Fruit fly (Drosophila melanogaster) whole organism, embryonic: ENCODE results near the gene sti.

Experiments used
- CG10979 ChIP-seq: fragments of 200-800 bp; sonication (Bioruptor generic); optimal IDR thresholded peaks from 2 replicates; lab custom pipeline; 2018; ENCODE audit warnings: missing biosample characterization, mild to moderate bottlenecking, missing genetic modification characterization, moderate library complexity
- CG11085 ChIP-seq: fragments of 200-800 bp; sonication (Bioruptor generic); IDR thresholded peaks from 2 replicates; pipeline ENCODE4 v1.3.6; 2022; ENCODE audit warnings: missing biosample characterization, missing genetic modification characterization
- CG12219 ChIP-seq: fragments of 200-800 bp; sonication (Bioruptor generic); optimal IDR thresholded peaks from 3 replicates; lab custom pipeline; 2018; ENCODE audit warnings: missing biosample characterization, mild to moderate bottlenecking, missing genetic modification characterization
- CG12236 ChIP-seq: fragments of 200-800 bp; sonication (Bioruptor generic); optimal IDR thresholded peaks from 2 replicates; lab custom pipeline; 2016; ENCODE audit warnings: missing biosample characterization, missing genetic modification characterization
- CG12659 ChIP-seq: fragments of 200-800 bp; sonication (Bioruptor generic); optimal IDR thresholded peaks from 3 replicates; lab custom pipeline; 2017; ENCODE audit warnings: mild to moderate bottlenecking, missing biosample characterization, missing genetic modification reagents, missing genetic modification characterization
- CG14050 ChIP-seq: fragments of 200-800 bp; sonication (Bioruptor generic); IDR thresholded peaks from 3 replicates; pipeline ENCODE4 v1.3.6; 2022; ENCODE audit warnings: missing biosample characterization, missing genetic modification characterization
- CG15479 ChIP-seq: fragments of 200-800 bp; sonication (Bioruptor generic); optimal IDR thresholded peaks from 3 replicates; lab custom pipeline; 2019; ENCODE audit warnings: missing biosample characterization, mild to moderate bottlenecking, missing genetic modification characterization, moderate library complexity
- CG17186 ChIP-seq: fragments of 200-800 bp; sonication (Bioruptor generic); optimal IDR thresholded peaks from 3 replicates; lab custom pipeline; 2017; ENCODE audit warnings: missing biosample characterization, missing genetic modification reagents, missing genetic modification characterization
- CG17361 ChIP-seq: fragments of 200-800 bp; sonication (Bioruptor generic); IDR thresholded peaks from 3 replicates; pipeline ENCODE4 v1.3.6; 2022; ENCODE audit warnings: missing biosample characterization, missing genetic modification characterization
- CG2889 ChIP-seq: fragments of 200-800 bp; sonication (Bioruptor generic); IDR thresholded peaks from 3 replicates; pipeline ENCODE4 v1.3.6; 2022; ENCODE audit warnings: missing biosample characterization, missing genetic modification characterization
- CG31365 ChIP-seq: fragments of 200-800 bp; sonication (Bioruptor generic); optimal IDR thresholded peaks from 2 replicates; lab custom pipeline; 2018; ENCODE audit warnings: missing biosample characterization, mild to moderate bottlenecking, missing genetic modification characterization
- CG31388 ChIP-seq: fragments of 200-800 bp; sonication (Bioruptor generic); optimal IDR thresholded peaks from 2 replicates; lab custom pipeline; 2016; ENCODE audit warnings: missing biosample characterization, missing genetic modification characterization
- CG3838 ChIP-seq: fragments of 200-800 bp; sonication (Bioruptor generic); optimal IDR thresholded peaks from 3 replicates; lab custom pipeline; 2016; ENCODE audit warnings: missing biosample characterization, missing genetic modification characterization
- CG4424 ChIP-seq: fragments of 200-800 bp; sonication (Bioruptor generic); optimal IDR thresholded peaks from 3 replicates; lab custom pipeline; 2016; ENCODE audit warnings: missing biosample characterization, missing genetic modification characterization
- CG8089 ChIP-seq: fragments of 200-800 bp; sonication (Bioruptor generic); optimal IDR thresholded peaks from 3 replicates; lab custom pipeline; 2016; ENCODE audit warnings: missing biosample characterization, missing genetic modification characterization
- CG9797 ChIP-seq: fragments of 200-800 bp; sonication (Bioruptor generic); optimal IDR thresholded peaks from 3 replicates; lab custom pipeline; 2018; ENCODE audit warnings: missing biosample characterization, mild to moderate bottlenecking, missing genetic modification characterization
- Deaf1 ChIP-seq: fragments of 200-800 bp; optimal IDR thresholded peaks from 3 replicates; lab custom pipeline; 2019; ENCODE audit warnings: missing biosample characterization, mild to moderate bottlenecking, missing genetic modification characterization, moderate library complexity
- Dp ChIP-seq: fragments of 200-800 bp; sonication (Bioruptor generic); optimal IDR thresholded peaks from 2 replicates; lab custom pipeline; 2018; ENCODE audit warnings: missing biosample characterization, mild to moderate bottlenecking, missing genetic modification characterization, moderate library complexity
- Fer2 ChIP-seq: fragments of 200-800 bp; sonication (Bioruptor generic); optimal IDR thresholded peaks from 2 replicates; lab custom pipeline; 2018; ENCODE audit warnings: missing biosample characterization, mild to moderate bottlenecking, missing genetic modification characterization, moderate library complexity
- Fer3 ChIP-seq: fragments of 200-800 bp; sonication (Bioruptor generic); optimal IDR thresholded peaks from 2 replicates; lab custom pipeline; 2018; ENCODE audit warnings: missing biosample characterization, mild to moderate bottlenecking, missing genetic modification characterization, moderate library complexity
- HLH3B ChIP-seq: fragments of 200-800 bp; sonication (Bioruptor generic); IDR thresholded peaks from 2 replicates; pipeline ENCODE4 v1.3.6; 2022; ENCODE audit warnings: missing biosample characterization, missing genetic modification characterization
- Meics ChIP-seq: fragments of 200-800 bp; sonication (Bioruptor generic); optimal IDR thresholded peaks from 2 replicates; lab custom pipeline; 2017; ENCODE audit warnings: missing biosample characterization, mild to moderate bottlenecking, missing genetic modification characterization
- Myb ChIP-seq: fragments of 200-800 bp; sonication (Bioruptor generic); optimal IDR thresholded peaks from 2 replicates; lab custom pipeline; 2016; ENCODE audit warnings: missing biosample characterization, missing genetic modification characterization
- NC2α ChIP-seq: fragments of 200-800 bp; sonication (Bioruptor generic); optimal IDR thresholded peaks from 2 replicates; lab custom pipeline; 2016; ENCODE audit warnings: missing biosample characterization, missing genetic modification characterization
- Optix ChIP-seq: fragments of 200-800 bp; sonication (Bioruptor generic); IDR thresholded peaks from 3 replicates; pipeline ENCODE4 v1.3.6; 2022; ENCODE audit warnings: missing biosample characterization, missing genetic modification characterization
- Ravus ChIP-seq: fragments of 200-800 bp; sonication (Bioruptor generic); IDR thresholded peaks from 2 replicates; pipeline ENCODE4 v1.3.6; 2022; ENCODE audit warnings: missing biosample characterization, missing genetic modification characterization
- Scr ChIP-seq: fragments of 200-800 bp; sonication (Bioruptor generic); IDR thresholded peaks from 2 replicates; pipeline ENCODE4 v1.3.6; 2022; ENCODE audit warnings: missing biosample characterization, missing genetic modification characterization; ENCODE audit not compliant: partially characterized antibody
- Side ChIP-seq: fragments of 200-800 bp; sonication (Bioruptor generic); optimal IDR thresholded peaks from 2 replicates; lab custom pipeline; 2016; ENCODE audit warnings: missing biosample characterization, missing genetic modification characterization
- Taf1 ChIP-seq: fragments of 200-800 bp; sonication (Bioruptor generic); IDR thresholded peaks from 2 replicates; pipeline ENCODE4 v1.3.6; 2022; ENCODE audit warnings: missing biosample characterization, missing genetic modification characterization
- Xbp1 ChIP-seq: fragments of 200-800 bp; sonication (Bioruptor generic); optimal IDR thresholded peaks from 3 replicates; lab custom pipeline; 2016; ENCODE audit warnings: missing biosample characterization, mild to moderate bottlenecking, missing genetic modification characterization
- YL-1 ChIP-seq: fragments of 200-800 bp; sonication (Bioruptor generic); optimal IDR thresholded peaks from 3 replicates; lab custom pipeline; 2017; ENCODE audit warnings: missing biosample characterization, mild to moderate bottlenecking, missing genetic modification characterization
- cato ChIP-seq: fragments of 200-800 bp; sonication (Bioruptor generic); optimal IDR thresholded peaks from 2 replicates; lab custom pipeline; 2016; ENCODE audit warnings: missing biosample characterization, missing genetic modification characterization, borderline replicate concordance
- caup ChIP-seq: fragments of 200-800 bp; sonication (Bioruptor generic); optimal IDR thresholded peaks from 3 replicates; lab custom pipeline; 2017; ENCODE audit warnings: missing biosample characterization, mild to moderate bottlenecking, missing genetic modification characterization, moderate library complexity; ENCODE audit not compliant: severe bottlenecking
- cg ChIP-seq: fragments of 200-800 bp; sonication (Bioruptor generic); optimal IDR thresholded peaks from 3 replicates; lab custom pipeline; 2019; ENCODE audit warnings: missing biosample characterization, mild to moderate bottlenecking, missing genetic modification characterization, moderate library complexity
- dati ChIP-seq: fragments of 200-800 bp; sonication (Bioruptor generic); IDR thresholded peaks from 2 replicates; pipeline ENCODE4 v1.3.6; 2022; ENCODE audit warnings: missing biosample characterization, missing genetic modification characterization
- ewg ChIP-seq: fragments of 200-800 bp; sonication (Bioruptor generic); optimal IDR thresholded peaks from 3 replicates; lab custom pipeline; 2017; ENCODE audit warnings: mild to moderate bottlenecking, missing biosample characterization, missing genetic modification reagents, missing genetic modification characterization
- fu2 ChIP-seq: fragments of 200-800 bp; sonication (Bioruptor generic); optimal IDR thresholded peaks from 2 replicates; lab custom pipeline; 2016; ENCODE audit warnings: missing biosample characterization, missing genetic modification characterization
- hbn ChIP-seq: fragments of 200-800 bp; sonication (Bioruptor generic); IDR thresholded peaks from 2 replicates; pipeline ENCODE4 v1.3.6; 2022; ENCODE audit warnings: missing biosample characterization, missing genetic modification characterization; ENCODE audit not compliant: partially characterized antibody
- hkb ChIP-seq, 2 experiments: fragments of 200-800 bp in 1 of 2; fragments of >200 bp in 1 of 2; sonication (Bioruptor generic) in 1 of 2; IDR thresholded peaks in 1 of 2; optimal IDR thresholded peaks in 1 of 2; 2 replicates each; pipeline versions ENCODE4 v1.3.6 to Lab custom; 2017 to 2022; ENCODE audit warnings: missing biosample characterization in 1 of 2, missing genetic modification characterization in 1 of 2
- lov ChIP-seq, 2 experiments: fragments of 200-800 bp in 1 of 2; fragments of >200 bp in 1 of 2; sonication (Bioruptor generic) in 1 of 2; IDR thresholded peaks in 1 of 2; optimal IDR thresholded peaks in 1 of 2; 2 replicates in 1 of 2; 3 replicates in 1 of 2; pipeline versions ENCODE4 v1.3.6 to Lab custom; 2017 to 2022; ENCODE audit warnings: missing biosample characterization in 1 of 2, missing genetic modification characterization in 1 of 2
- row ChIP-seq: fragments of 200-800 bp; sonication (Bioruptor generic); IDR thresholded peaks from 3 replicates; pipeline ENCODE4 v1.3.6; 2022; ENCODE audit warnings: missing biosample characterization, missing genetic modification characterization
- run ChIP-seq: fragments of 200-800 bp; sonication (Bioruptor generic); optimal IDR thresholded peaks from 3 replicates; lab custom pipeline; 2018; ENCODE audit warnings: missing biosample characterization, mild to moderate bottlenecking, missing genetic modification characterization
- sr ChIP-seq: fragments of 200-800 bp; sonication (Bioruptor generic); IDR thresholded peaks from 3 replicates; pipeline ENCODE4 v1.3.6; 2022; ENCODE audit warnings: missing biosample characterization, missing genetic modification characterization
- stc ChIP-seq: fragments of 200-800 bp; sonication (Bioruptor generic); IDR thresholded peaks from 2 replicates; pipeline ENCODE4 v1.3.6; 2022; ENCODE audit warnings: missing biosample characterization, missing genetic modification characterization
- tgo ChIP-seq: fragments of 200-800 bp; sonication (Bioruptor generic); IDR thresholded peaks from 3 replicates; pipeline ENCODE4 v1.3.6; 2022; ENCODE audit warnings: missing biosample characterization, missing genetic modification characterization
- trem ChIP-seq: fragments of 200-800 bp; optimal IDR thresholded peaks from 3 replicates; lab custom pipeline; 2019; ENCODE audit warnings: missing biosample characterization, mild to moderate bottlenecking, missing genetic modification characterization, moderate library complexity
- unc-4 ChIP-seq: fragments of 200-800 bp; sonication (Bioruptor generic); IDR thresholded peaks from 2 replicates; pipeline ENCODE4 v1.3.6; 2022; ENCODE audit warnings: missing biosample characterization, missing genetic modification characterization; ENCODE audit not compliant: partially characterized antibody
- zfh1 ChIP-seq: fragments of 200-800 bp; sonication (Bioruptor generic); IDR thresholded peaks from 3 replicates; pipeline ENCODE4 v1.3.6; 2022; ENCODE audit warnings: missing biosample characterization, missing genetic modification characterization

Gene sti

DNA sequence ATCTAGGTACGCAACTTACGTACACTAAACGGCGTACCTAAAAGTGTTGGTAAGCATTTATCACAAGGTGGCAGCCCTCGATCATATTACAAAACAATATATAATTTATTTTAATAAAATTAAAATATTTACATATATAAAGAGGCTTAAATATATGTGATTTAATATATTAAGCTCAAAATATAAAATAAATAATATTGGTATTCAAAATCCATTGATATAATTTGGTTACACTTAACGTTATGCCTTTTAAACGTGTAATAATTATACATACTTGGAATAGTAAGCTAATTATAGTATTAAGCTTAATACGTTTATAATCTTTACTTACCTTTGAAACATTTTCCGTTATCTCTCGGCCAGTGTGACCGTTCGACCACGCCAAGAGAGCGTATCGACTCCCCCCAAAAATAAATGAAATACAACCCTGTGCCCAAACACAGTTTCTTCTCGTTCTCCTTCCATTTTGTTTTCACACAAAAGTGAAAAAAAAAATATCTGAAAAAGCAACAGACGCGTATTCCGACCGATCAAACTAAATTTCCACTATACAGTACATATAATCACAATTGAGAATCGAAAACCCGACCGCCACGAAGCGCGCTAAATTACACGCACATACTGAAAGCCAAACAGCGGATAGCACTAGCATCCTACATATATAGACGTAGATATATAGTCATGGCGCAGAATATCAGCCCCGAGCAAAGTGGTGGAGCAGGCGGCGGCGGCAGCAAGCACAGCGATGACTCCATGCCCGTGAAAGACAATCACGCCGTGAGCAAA is 10.6 kb downstream of the sti start, which contains the start of the genes CG10646 and vih:
Gene CG10646, minus strand, starts transcription at position 30 of the 786 bp plus-strand sequence.
Gene vih, plus strand, starts transcription at position 428 of the 786 bp plus-strand sequence.
- TF ChIP-seq CG17186 (GFP tag; lab: Kevin White, UChicago) (no peak), CG9797 (peak; percentile 81), Deaf1 (tag; lab: Kevin White, UChicago) (peak; percentile 31), Scr (GFP tag; lab: Robert Waterston, UW) (0 out of 2 replicates have a peak, but pooled peaks have one; percentile 26), CG15479 (no peak), CG31365 (tag; lab: Kevin White, UChicago) (no peak), CG12659 (GFP tag; lab: Kevin White, UChicago) (peak; percentile 75), CG31388 (peak; percentile 29), Myb (peak; percentile 90), tgo (GFP tag; lab: Robert Waterston, UW) (no peak), CG3838 (GFP tag; lab: Kevin White, UChicago) (no peak), Ravus (GFP tag; lab: Robert Waterston, UW) (no peak), CG14050 (GFP tag; lab: Robert Waterston, UW) (no peak), Fer2 (tag; lab: Kevin White, UChicago) (peak; percentile 28), row (GFP tag; lab: Robert Waterston, UW) (peak; percentile 63), CG12236 (GFP tag; lab: Kevin White, UChicago) (no peak), lov (optimal IDR thresholded peaks at IDR 0.05; lab: Kevin White, UChicago) (no peak), lov (GFP tag; IDR thresholded peaks at IDR 0.05; lab: Robert Waterston, UW) (0 out of 3 replicates have a peak, but pooled peaks have one; percentile 26), CG17361 (GFP tag; lab: Robert Waterston, UW) (peak; percentile 73), CG4424 (GFP tag; lab: Kevin White, UChicago) (peak; percentile 51), Meics (GFP tag; lab: Kevin White, UChicago) (peak; percentile 70), zfh1 (GFP tag; lab: Robert Waterston, UW) (no peak; the same call in 2 of the 3 replicates), CG2889 (GFP tag; lab: Robert Waterston, UW) (no peak), dati (GFP tag; lab: Robert Waterston, UW) (no peak), Side (GFP tag; lab: Kevin White, UChicago) (peak; percentile 33), Optix (no peak), stc (GFP tag; lab: Robert Waterston, UW) (no peak; the same call in 1 of the 2 replicates), HLH3B (GFP tag; lab: Robert Waterston, UW) (0 out of 2 replicates have a peak, but pooled peaks have one; percentile 23), CG10979 (tag; lab: Kevin White, UChicago) (peak; percentile 41), sr (GFP tag; lab: Robert Waterston, UW) (no peak), Dp (GFP tag; lab: Kevin White, UChicago) (peak; percentile 31), NC2α (GFP tag; lab: Kevin White, UChicago) (no peak), cg (GFP tag; lab: Kevin White, UChicago) (no peak), cato (no peak), hkb (optimal IDR thresholded peaks at IDR 0.05; lab: Kevin White, UChicago) (no peak), hkb (GFP tag; IDR thresholded peaks at IDR 0.05; lab: Robert Waterston, UW) (no peak), hbn (GFP tag; lab: Robert Waterston, UW) (no peak; the same call in 1 of the 2 replicates), unc-4 (no peak), run (no peak), CG12219 (GFP tag; lab: Kevin White, UChicago) (no peak), CG8089 (GFP tag; lab: Kevin White, UChicago) (no peak), trem (tag; lab: Kevin White, UChicago) (peak; percentile 96), YL-1 (peak; percentile 88), ewg (GFP tag; lab: Kevin White, UChicago) (peak; percentile 27), caup (GFP tag; lab: Kevin White, UChicago) (peak; percentile 47), Taf1 (GFP tag; lab: Robert Waterston, UW) (no peak), Fer3 (tag; lab: Kevin White, UChicago) (peak; percentile 27), fu2 (GFP tag; lab: Kevin White, UChicago) (no peak), CG11085 (GFP tag; lab: Robert Waterston, UW) (no peak), Xbp1 (GFP tag; lab: Kevin White, UChicago) (peak; percentile 66)
